Worm (Caenorhabditis elegans) whole organism, L4 larva: Measurements from ENCODE around the gene algn-5.

ENCODE experiments used
- F10B5.3 ChIP-seq: sonication (generic microtip); optimal IDR thresholded peaks from 2 replicates; lab custom pipeline; 2016; ENCODE audit warnings: mild to moderate bottlenecking, missing genetic modification characterization, missing compliant biosample characterization
- F26F4.8 ChIP-seq: fragments of 200-800 bp; sonication (Bioruptor generic); conservative IDR thresholded peaks from 2 replicates; pipeline ENCODE4 v1.3.6; 2022; ENCODE audit warnings: missing genetic modification characterization, missing compliant biosample characterization
- F37D6.2 ChIP-seq: sonication (generic microtip); optimal IDR thresholded peaks from 2 replicates; lab custom pipeline; 2016; ENCODE audit warnings: mild to moderate bottlenecking, missing genetic modification characterization, missing compliant biosample characterization
- F44E2.7 ChIP-seq: fragments of 200-800 bp; sonication (Bioruptor generic); IDR thresholded peaks from 2 replicates; pipeline ENCODE4 v2.1.2; 2022; ENCODE audit warnings: missing genetic modification characterization, missing compliant biosample characterization
- F49E8.2 ChIP-seq: sonication (generic microtip); optimal IDR thresholded peaks from 2 replicates; lab custom pipeline; 2016; ENCODE audit warnings: missing compliant biosample characterization, mild to moderate bottlenecking, missing genetic modification characterization, borderline replicate concordance
- R02D3.7 ChIP-seq: fragments of 150-350 bp; sonication (generic microtip); optimal IDR thresholded peaks from 3 replicates; lab custom pipeline; 2014; ENCODE audit warnings: missing biosample characterization, missing genetic modification characterization
- T26A8.4 ChIP-seq: fragments of 200-800 bp; sonication (Bioruptor generic); IDR thresholded peaks from 2 replicates; pipeline ENCODE4 v1.3.6; 2022; ENCODE audit warnings: missing genetic modification characterization, missing compliant biosample characterization
- Y105C5A.15 ChIP-seq: fragments of 200-800 bp; sonication (Bioruptor generic); IDR thresholded peaks from 2 replicates; pipeline ENCODE4 v1.3.6; 2022; ENCODE audit warnings: missing genetic modification characterization, missing compliant biosample characterization
- ZK546.5 ChIP-seq, 2 experiments: sonication (generic microtip); optimal IDR thresholded peaks; 2 replicates each; lab custom pipeline; 2017; ENCODE audit warnings: missing biosample characterization in 2 of 2, missing genetic modification characterization in 2 of 2
- arid-1 ChIP-seq: fragments of 200-800 bp; sonication (Bioruptor generic); conservative IDR thresholded peaks from 2 replicates; pipeline ENCODE4 v1.3.6; 2022; ENCODE audit warnings: missing genetic modification reagents, missing genetic modification characterization, missing compliant biosample characterization
- ces-1 ChIP-seq: fragments of 150-350 bp; sonication (generic microtip); optimal IDR thresholded peaks from 4 replicates; lab custom pipeline; 2014; ENCODE audit warnings: missing biosample characterization, missing genetic modification reagents, missing genetic modification characterization
- daf-16 ChIP-seq, 3 experiments: sonication (generic microtip); optimal IDR thresholded peaks; 2 replicates each; lab custom pipeline; 2016 to 2017; ENCODE audit warnings: missing genetic modification characterization in 3 of 3, missing genetic modification reagents in 3 of 3, mild to moderate bottlenecking in 2 of 3, missing compliant biosample characterization in 2 of 3, missing biosample characterization in 1 of 3, moderate library complexity in 1 of 3
- daf-19 ChIP-seq: fragments of 200-800 bp; sonication (Bioruptor generic); conservative IDR thresholded peaks from 2 replicates; pipeline ENCODE4 v1.3.6; 2022; ENCODE audit warnings: missing genetic modification characterization, missing compliant biosample characterization
- daf-8 ChIP-seq: fragments of 200-800 bp; sonication (Bioruptor generic); IDR thresholded peaks from 2 replicates; pipeline ENCODE4 v1.3.6; 2022; ENCODE audit warnings: missing genetic modification characterization, missing compliant biosample characterization
- dmd-6 ChIP-seq: fragments of 200-800 bp; sonication (Bioruptor generic); IDR thresholded peaks from 2 replicates; pipeline ENCODE4 v1.3.6; 2022; ENCODE audit warnings: missing genetic modification reagents, missing genetic modification characterization, missing compliant biosample characterization
- dmd-8 ChIP-seq: fragments of 200-800 bp; sonication (Bioruptor generic); IDR thresholded peaks from 2 replicates; pipeline ENCODE4 v1.3.6; 2022; ENCODE audit warnings: missing genetic modification characterization, missing compliant biosample characterization
- dmd-9 ChIP-seq: fragments of 200-800 bp; sonication (Bioruptor generic); IDR thresholded peaks from 2 replicates; pipeline ENCODE4 v1.3.6; 2022; ENCODE audit warnings: missing genetic modification reagents, missing genetic modification characterization, missing compliant biosample characterization
- dpl-1 ChIP-seq: fragments of 150-350 bp; optimal IDR thresholded peaks from 2 replicates; lab custom pipeline; 2014; ENCODE audit warnings: missing biosample characterization, missing genetic modification reagents, missing genetic modification characterization
- dve-1 ChIP-seq: sonication (generic microtip); optimal IDR thresholded peaks from 2 replicates; lab custom pipeline; 2017; ENCODE audit warnings: antibody characterized with exemption, mild to moderate bottlenecking, missing genetic modification characterization, missing compliant biosample characterization; ENCODE audit not compliant: insufficient read depth
- egl-27 ChIP-seq: sonication (generic microtip); optimal IDR thresholded peaks from 3 replicates; lab custom pipeline; 2017; ENCODE audit warnings: missing biosample characterization, missing genetic modification reagents, missing genetic modification characterization
- egl-43 ChIP-seq: fragments of 200-800 bp; sonication (Bioruptor generic); IDR thresholded peaks from 2 replicates; pipeline ENCODE4 v1.3.6; 2022; ENCODE audit warnings: missing genetic modification reagents, missing genetic modification characterization, missing compliant biosample characterization
- fos-1 ChIP-seq: fragments of 150-350 bp; optimal IDR thresholded peaks from 2 replicates; lab custom pipeline; 2014; ENCODE audit warnings: missing biosample characterization, missing genetic modification characterization
- hmg-1.1 ChIP-seq: fragments of 200-800 bp; sonication (Bioruptor generic); IDR thresholded peaks from 2 replicates; pipeline ENCODE4 v1.3.6; 2022; ENCODE audit warnings: missing genetic modification reagents, missing genetic modification characterization, missing compliant biosample characterization
- jun-1 ChIP-seq: fragments of 150-350 bp; optimal IDR thresholded peaks from 2 replicates; lab custom pipeline; 2014; ENCODE audit warnings: missing biosample characterization, missing genetic modification reagents, missing genetic modification characterization
- lin-1 ChIP-seq: fragments of 200-800 bp; sonication (Bioruptor generic); IDR thresholded peaks from 2 replicates; pipeline ENCODE4 v1.3.6; 2022; ENCODE audit warnings: missing genetic modification reagents, missing genetic modification characterization, missing compliant biosample characterization
- lin-13 ChIP-seq: fragments of 150-350 bp; optimal IDR thresholded peaks from 2 replicates; lab custom pipeline; 2014; ENCODE audit warnings: missing biosample characterization, missing genetic modification reagents, missing genetic modification characterization
- lin-15B ChIP-seq: fragments of 150-350 bp; sonication (generic microtip); optimal IDR thresholded peaks from 3 replicates; lab custom pipeline; 2014; ENCODE audit warnings: missing biosample characterization, missing genetic modification characterization
- lin-38 ChIP-seq: fragments of 200-800 bp; sonication (Bioruptor generic); IDR thresholded peaks from 2 replicates; pipeline ENCODE4 v1.3.6; 2022; ENCODE audit warnings: missing genetic modification reagents, missing genetic modification characterization, missing compliant biosample characterization
- lin-39 ChIP-seq: fragments of 150-350 bp; optimal IDR thresholded peaks from 2 replicates; lab custom pipeline; 2014; ENCODE audit warnings: missing biosample characterization, missing genetic modification reagents, missing genetic modification characterization
- mdl-1 ChIP-seq, 2 experiments: fragments of 150-350 bp in 1 of 2; sonication (generic microtip) in 1 of 2; optimal IDR thresholded peaks; 2 replicates each; lab custom pipeline; 2014 to 2017; ENCODE audit warnings: missing biosample characterization in 2 of 2, missing genetic modification characterization in 2 of 2
- mdt-29 ChIP-seq: fragments of 200-800 bp; sonication (Bioruptor generic); IDR thresholded peaks from 2 replicates; pipeline ENCODE4 v1.3.6; 2022; ENCODE audit warnings: missing genetic modification reagents, missing genetic modification characterization, missing compliant biosample characterization
- nhr-237 ChIP-seq: sonication (generic microtip); optimal IDR thresholded peaks from 2 replicates; lab custom pipeline; 2017; ENCODE audit warnings: missing biosample characterization, missing genetic modification characterization
- nhr-48 ChIP-seq: sonication (generic microtip); optimal IDR thresholded peaks from 2 replicates; lab custom pipeline; 2016; ENCODE audit warnings: mild to moderate bottlenecking, missing genetic modification characterization, missing compliant biosample characterization
- nhr-6 ChIP-seq: fragments of 150-350 bp; optimal IDR thresholded peaks from 2 replicates; lab custom pipeline; 2014; ENCODE audit warnings: missing biosample characterization, missing genetic modification characterization
- nhr-76 ChIP-seq: fragments of 150-350 bp; optimal IDR thresholded peaks from 2 replicates; lab custom pipeline; 2014; ENCODE audit warnings: missing biosample characterization, missing genetic modification characterization
- pha-4 ChIP-seq, 2 experiments: fragments of 150-350 bp in 1 of 2; fragments of 200-800 bp in 1 of 2; sonication (Bioruptor generic) in 1 of 2; IDR thresholded peaks in 1 of 2; optimal IDR thresholded peaks in 1 of 2; 2 replicates each; pipeline versions ENCODE4 v1.3.6 to Lab custom; 2014 to 2022; ENCODE audit warnings: missing genetic modification characterization in 2 of 2, missing genetic modification reagents in 2 of 2, missing biosample characterization in 1 of 2, missing compliant biosample characterization in 1 of 2
- php-3 ChIP-seq: fragments of 200-800 bp; sonication (Bioruptor generic); IDR thresholded peaks from 2 replicates; pipeline ENCODE4 v1.3.6; 2022; ENCODE audit warnings: missing genetic modification reagents, missing genetic modification characterization, missing compliant biosample characterization
- pqm-1 ChIP-seq: sonication (generic microtip); optimal IDR thresholded peaks from 2 replicates; lab custom pipeline; 2017; ENCODE audit warnings: missing biosample characterization, missing genetic modification characterization
- saeg-2 ChIP-seq: fragments of 200-800 bp; sonication (Bioruptor generic); IDR thresholded peaks from 2 replicates; pipeline ENCODE4 v1.3.6; 2022; ENCODE audit warnings: missing genetic modification reagents, missing genetic modification characterization, missing compliant biosample characterization
- sdz-12 ChIP-seq: fragments of 200-800 bp; sonication (Bioruptor generic); optimal IDR thresholded peaks from 2 replicates; lab custom pipeline; 2018; ENCODE audit warnings: mild to moderate bottlenecking, missing genetic modification characterization, missing compliant biosample characterization
- set-16 ChIP-seq: fragments of 200-800 bp; sonication (Bioruptor generic); IDR thresholded peaks from 2 replicates; pipeline ENCODE4 v1.3.6; 2022; ENCODE audit warnings: missing genetic modification reagents, missing genetic modification characterization, missing compliant biosample characterization
- snpc-1.2 ChIP-seq: fragments of 200-800 bp; sonication (Bioruptor generic); IDR thresholded peaks from 2 replicates; pipeline ENCODE4 v1.3.6; 2022; ENCODE audit warnings: missing genetic modification reagents, missing genetic modification characterization, missing compliant biosample characterization
- spr-3 ChIP-seq: fragments of 200-800 bp; sonication (Bioruptor generic); optimal IDR thresholded peaks from 2 replicates; lab custom pipeline; 2018; ENCODE audit warnings: mild to moderate bottlenecking, missing genetic modification characterization, missing compliant biosample characterization
- tra-1 ChIP-seq: fragments of 200-800 bp; sonication (Bioruptor generic); IDR thresholded peaks from 2 replicates; pipeline ENCODE4 v1.3.6; 2022; ENCODE audit warnings: missing genetic modification reagents, missing genetic modification characterization, missing compliant biosample characterization
- unc-130 ChIP-seq: sonication (generic microtip); optimal IDR thresholded peaks from 2 replicates; lab custom pipeline; 2016; ENCODE audit warnings: missing genetic modification reagents, missing genetic modification characterization, missing compliant biosample characterization
- vab-7 ChIP-seq: fragments of 200-800 bp; sonication (Bioruptor generic); IDR thresholded peaks from 2 replicates; pipeline ENCODE4 v1.3.6; 2022; ENCODE audit warnings: missing genetic modification reagents, missing genetic modification characterization, missing compliant biosample characterization
- zfp-2 ChIP-seq: sonication (generic microtip); optimal IDR thresholded peaks from 2 replicates; lab custom pipeline; 2016; ENCODE audit warnings: mild to moderate bottlenecking, missing genetic modification characterization, missing compliant biosample characterization
- zfp-3 ChIP-seq: fragments of 200-800 bp; sonication (Bioruptor generic); conservative IDR thresholded peaks from 2 replicates; pipeline ENCODE4 v1.3.6; 2022; ENCODE audit warnings: missing genetic modification reagents, missing genetic modification characterization, missing compliant biosample characterization
- ztf-11 ChIP-seq: fragments of 150-350 bp; optimal IDR thresholded peaks from 2 replicates; lab custom pipeline; 2014; ENCODE audit warnings: missing biosample characterization, missing genetic modification characterization

algn-5 gene

ce11 chrV:4186453-4187143 lies 8.8 kb upstream of the algn-5 start:
- TF ChIP-seq zfp-2 (tag; lab: Kevin White, UChicago) = no peak
- TF ChIP-seq jun-1 (tag; lab: Kevin White, UChicago) = no peak
- no peak for TF ChIP-seq F49E8.2
- no peak for TF ChIP-seq egl-27 (tag; lab: Kevin White, UChicago)
- TF ChIP-seq lin-15B (tag; lab: Kevin White, UChicago) = no peak
- no peak for TF ChIP-seq R02D3.7 (tag; lab: Kevin White, UChicago)
- no peak for TF ChIP-seq nhr-76
- no peak for TF ChIP-seq fos-1 (tag; lab: Kevin White, UChicago)
- 0 out of 2 replicates have a peak, but pooled peaks have one; percentile 34 for TF ChIP-seq mdt-29 (GFP tag; lab: Robert Waterston, UW)
- no peak for TF ChIP-seq F10B5.3 (tag; lab: Kevin White, UChicago)
- TF ChIP-seq F37D6.2 (tag; lab: Kevin White, UChicago) = no peak
- no peak for TF ChIP-seq lin-13 (GFP tag; lab: Kevin White, UChicago)
- no peak for TF ChIP-seq lin-39
- no peak for TF ChIP-seq vab-7 (GFP tag; lab: Robert Waterston, UW)
- no peak for TF ChIP-seq dmd-8
- TF ChIP-seq arid-1 = 0 out of 2 replicates have a peak, but pooled peaks have one; percentile 33
- no peak for TF ChIP-seq ztf-11 (tag; lab: Kevin White, UChicago)
- no peak for TF ChIP-seq Y105C5A.15 (GFP tag; lab: Robert Waterston, UW)
- TF ChIP-seq mdl-1 (tag; optimal IDR thresholded peaks at IDR 0.05; lab: Kevin White, UChicago) = peak; percentile 31 to 53
- no peak for TF ChIP-seq daf-19 (GFP tag; lab: Robert Waterston, UW)
- TF ChIP-seq F26F4.8 (GFP tag; lab: Robert Waterston, UW) = no peak
- TF ChIP-seq nhr-237 (tag; lab: Kevin White, UChicago) = no peak
- no peak for TF ChIP-seq T26A8.4
- TF ChIP-seq ces-1 (GFP tag; lab: Kevin White, UChicago) = no peak
- no peak for TF ChIP-seq egl-43 (GFP tag; lab: Robert Waterston, UW)
- TF ChIP-seq lin-38 (GFP tag; lab: Robert Waterston, UW) = peak; percentile 37; the same call in 1 of the 2 replicates
- peak; percentile 5 for TF ChIP-seq spr-3 (GFP tag; lab: Kevin White, UChicago)
- TF ChIP-seq lin-1 (GFP tag; lab: Robert Waterston, UW) = peak; percentile 32; the same call in 1 of the 2 replicates
- TF ChIP-seq dve-1 (tag; lab: Kevin White, UChicago) = no peak
- TF ChIP-seq dpl-1 (GFP tag; lab: Kevin White, UChicago) = no peak
- peak; percentile 82 for TF ChIP-seq dmd-6 (GFP tag; lab: Robert Waterston, UW)
- TF ChIP-seq nhr-48 (tag; lab: Kevin White, UChicago) = peak; percentile 50
- peak; percentile 47 for TF ChIP-seq set-16 (GFP tag; lab: Robert Waterston, UW)
- TF ChIP-seq daf-8 (GFP tag; lab: Robert Waterston, UW) = no peak
- no peak for TF ChIP-seq ZK546.5 (tag; optimal IDR thresholded peaks at IDR 0.05; lab: Kevin White, UChicago)
- no peak for TF ChIP-seq daf-16 (GFP tag; optimal IDR thresholded peaks at IDR 0.05; lab: Kevin White, UChicago)
- TF ChIP-seq daf-16 (tag; optimal IDR thresholded peaks at IDR 0.05; lab: Kevin White, UChicago) = peak; percentile 38
- no peak; the same call in 1 of the 2 replicates for TF ChIP-seq saeg-2 (GFP tag; lab: Robert Waterston, UW)
- no peak for TF ChIP-seq tra-1 (GFP tag; lab: Robert Waterston, UW)
- TF ChIP-seq hmg-1.1 = no peak
- no peak for TF ChIP-seq nhr-6 (tag; lab: Kevin White, UChicago)
- TF ChIP-seq snpc-1.2 (GFP tag; lab: Robert Waterston, UW) = no peak
- no peak for TF ChIP-seq unc-130 (GFP tag; lab: Kevin White, UChicago)
- TF ChIP-seq dmd-9 (GFP tag; lab: Robert Waterston, UW) = no peak
- TF ChIP-seq php-3 = 0 out of 2 replicates have a peak, but pooled peaks have one; percentile 14
- TF ChIP-seq sdz-12 (GFP tag; lab: Kevin White, UChicago) = no peak
- TF ChIP-seq F44E2.7 (GFP tag; lab: Robert Waterston, UW) = no peak
- TF ChIP-seq pqm-1 = no peak
- TF ChIP-seq zfp-3 = no peak
- TF ChIP-seq pha-4 (GFP tag; IDR thresholded peaks at IDR 0.05; lab: Robert Waterston, UW) = peak; percentile 45
- TF ChIP-seq pha-4 (tag; optimal IDR thresholded peaks at IDR 0.05; lab: Kevin White, UChicago) = no peak
